Worm (Caenorhabditis elegans): Measurements from ENCODE around the gene C30A5.10.

The C30A5.10 gene

DNA sequence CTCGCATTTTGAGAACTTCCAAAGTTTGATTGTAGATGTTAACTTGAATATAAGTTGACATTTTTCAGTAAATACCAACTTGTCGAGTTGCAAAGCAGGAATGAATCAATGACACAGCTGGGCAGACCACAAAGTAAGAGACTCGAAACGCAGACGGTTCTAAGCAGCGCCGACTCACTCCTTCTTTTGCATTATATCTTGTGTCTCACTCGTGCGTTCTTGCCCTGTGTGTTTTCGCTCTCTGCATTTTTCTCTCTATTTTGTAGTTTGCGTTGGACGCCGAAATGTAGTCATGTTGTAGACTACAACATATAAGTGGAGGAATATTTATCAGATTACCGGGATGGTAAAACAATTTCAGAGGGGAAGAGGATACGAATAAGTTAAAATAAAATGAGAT lies 33.1 kb upstream of the C30A5.10 start, which contains the start of gene C02F5.12 (continued):
- TF ChIP-seq lin-13 (GFP tag; optimal IDR thresholded peaks at IDR 0.05) (peak; percentile 44), ctbp-1 (GFP tag; IDR thresholded peaks at IDR 0.05) (no peak), ceh-28 (tag; optimal IDR thresholded peaks at IDR 0.05) (no peak), ama-1 (optimal IDR thresholded peaks at IDR 0.05) (no peak), T20F7.1 (GFP tag; optimal IDR thresholded peaks at IDR 0.05) (peak; percentile 20), unc-130 (GFP tag; optimal IDR thresholded peaks at IDR 0.05) (no peak), lir-3 (tag; optimal IDR thresholded peaks at IDR 0.05) (no peak), Y48G9A.11 (GFP tag; IDR thresholded peaks at IDR 0.05) (no peak), nhr-10 (tag; optimal IDR thresholded peaks at IDR 0.05) (no peak), rbr-2 (tag; optimal IDR thresholded peaks at IDR 0.05) (no peak), hlh-30 (tag; optimal IDR thresholded peaks at IDR 0.05; ENCODE audit: insufficient read depth) (peak; percentile 79), tag-97 (GFP tag; IDR thresholded peaks at IDR 0.05) (no peak), lsy-2 (tag; optimal IDR thresholded peaks at IDR 0.05) (peak in 1 of 2 experiments; percentile 53), aha-1 (tag) (no peak), ztf-11 (tag; optimal IDR thresholded peaks at IDR 0.05) (no peak), attf-4 (tag; optimal IDR thresholded peaks at IDR 0.05) (no peak), spr-3 (GFP tag; optimal IDR thresholded peaks at IDR 0.05) (no peak), mxl-2 (GFP tag; conservative IDR thresholded peaks at IDR 0.05) (no peak), R02D3.7 (tag; optimal IDR thresholded peaks at IDR 0.05) (no peak), ces-1 (GFP tag; optimal IDR thresholded peaks at IDR 0.05) (no peak), dve-1 (tag; optimal IDR thresholded peaks at IDR 0.05; ENCODE audit: insufficient read depth) (peak; percentile 51), saeg-2 (GFP tag; IDR thresholded peaks at IDR 0.05) (no peak), hlh-11 (tag; optimal IDR thresholded peaks at IDR 0.05) (peak; percentile 64), Y75B8A.6 (GFP tag; IDR thresholded peaks at IDR 0.05) (no peak), zfp-3 (GFP tag; conservative IDR thresholded peaks at IDR 0.05) (no peak), duxl-1 (tag; optimal IDR thresholded peaks at IDR 0.05; ENCODE audit: poor library complexity) (no peak), zip-11 (GFP tag; IDR thresholded peaks at IDR 0.05) (no peak), unc-62 (GFP tag; optimal IDR thresholded peaks at IDR 0.05 in 1 of 2) (no peak), unc-62 (tag; optimal IDR thresholded peaks at IDR 0.05) (no peak), nhr-6 (tag; optimal IDR thresholded peaks at IDR 0.05) (no peak), F44E2.7 (GFP tag; IDR thresholded peaks at IDR 0.05) (no peak), F10B5.3 (tag; optimal IDR thresholded peaks at IDR 0.05) (no peak), ZK337.2 (GFP tag; IDR thresholded peaks at IDR 0.05) (no peak), vab-7 (GFP tag; IDR thresholded peaks at IDR 0.05) (no peak), lin-29 (GFP tag; IDR thresholded peaks at IDR 0.05) (no peak), egl-27 (tag; optimal IDR thresholded peaks at IDR 0.05) (no peak), fos-1 (tag; optimal IDR thresholded peaks at IDR 0.05) (no peak), daf-19 (GFP tag; conservative IDR thresholded peaks at IDR 0.05) (no peak), jun-1 (tag; optimal IDR thresholded peaks at IDR 0.05) (no peak), madf-9 (GFP tag; conservative IDR thresholded peaks at IDR 0.05) (no peak), spr-1 (tag; optimal IDR thresholded peaks at IDR 0.05) (no peak), dmd-8 (GFP tag; IDR thresholded peaks at IDR 0.05) (0 out of 2 replicates have a peak, but pooled peaks have one; percentile 45), ZK546.5 (tag; optimal IDR thresholded peaks at IDR 0.05) (no peak), dmd-6 (GFP tag; IDR thresholded peaks at IDR 0.05) (peak; percentile 17; the same call in 1 of the 2 replicates), nhr-102 (tag; optimal IDR thresholded peaks at IDR 0.05) (no peak), nhr-25 (tag; optimal IDR thresholded peaks at IDR 0.05; ENCODE audit: borderline replicate concordance, insufficient read depth) (no peak), ceh-32 (tag; optimal IDR thresholded peaks at IDR 0.05; ENCODE audit: poor library complexity) (no peak), skn-1 (tag; optimal IDR thresholded peaks at IDR 0.05) (no peak), mxl-3 (GFP tag; optimal IDR thresholded peaks at IDR 0.05) (no peak), fkh-10 (GFP tag; optimal IDR thresholded peaks at IDR 0.05) (no peak), unc-39 (tag; optimal IDR thresholded peaks at IDR 0.05) (no peak), hmg-1.1 (GFP tag; IDR thresholded peaks at IDR 0.05) (0 out of 2 replicates have a peak, but pooled peaks have one; percentile 40)

All from whole organism, L4 larva.